Worm (Caenorhabditis elegans) whole organism, mixed stage, embryonic: Measurements from ENCODE around the gene F54F7.10.

Source experiments
- blmp-1 ChIP-seq: fragments of 150-350 bp; optimal IDR thresholded peaks from 2 replicates; lab custom pipeline; 2014; ENCODE audit warnings: missing biosample characterization, missing genetic modification characterization
- ham-2 ChIP-seq: fragments of 200-800 bp; sonication (Bioruptor generic); optimal IDR thresholded peaks from 2 replicates; lab custom pipeline; 2018; ENCODE audit warnings: mild to moderate bottlenecking, missing genetic modification characterization, missing compliant biosample characterization
- lin-13 ChIP-seq: fragments of 150-350 bp; optimal IDR thresholded peaks from 2 replicates; lab custom pipeline; 2014; ENCODE audit warnings: missing biosample characterization, missing genetic modification characterization
- nhr-28 ChIP-seq: fragments of 150-350 bp; optimal IDR thresholded peaks from 2 replicates; lab custom pipeline; 2014; ENCODE audit warnings: missing biosample characterization, missing genetic modification characterization
- snpc-4 ChIP-seq: fragments of 150-350 bp; optimal IDR thresholded peaks from 2 replicates; lab custom pipeline; 2014; ENCODE audit warnings: missing biosample characterization, missing genetic modification characterization
- unc-39 ChIP-seq: fragments of 150-350 bp; optimal IDR thresholded peaks from 2 replicates; lab custom pipeline; 2014; ENCODE audit warnings: missing biosample characterization, missing genetic modification characterization
- unc-62 ChIP-seq: fragments of 150-350 bp; optimal IDR thresholded peaks from 2 replicates; lab custom pipeline; 2014; ENCODE audit warnings: missing biosample characterization, missing genetic modification reagents, missing genetic modification characterization

DNA sequence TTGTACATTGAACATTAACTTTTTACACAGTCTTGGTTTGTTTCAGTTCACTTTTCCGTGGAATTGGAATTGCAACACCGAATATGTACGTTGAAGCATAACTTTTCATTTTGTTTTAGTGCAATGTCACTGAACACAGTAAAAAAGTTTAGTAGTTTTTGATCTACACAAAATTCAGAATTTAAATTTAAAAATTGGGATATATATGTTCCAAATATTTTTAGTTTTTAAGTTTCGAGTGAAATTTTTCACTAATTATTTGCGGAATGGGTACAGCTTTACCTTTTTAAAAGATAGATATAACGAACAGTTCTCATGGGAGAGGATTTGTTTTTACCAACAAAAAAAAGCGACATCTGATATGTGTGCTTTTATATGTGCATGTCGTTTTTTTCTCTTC is 46.6 kb upstream of the F54F7.10 start:
- TF ChIP-seq blmp-1 (tag; lab: Kevin White, UChicago), result no peak
- TF ChIP-seq unc-39, result no peak
- TF ChIP-seq ham-2 (GFP tag; lab: Kevin White, UChicago), result no peak
- no peak for TF ChIP-seq lin-13 (tag; lab: Kevin White, UChicago)
- no peak for TF ChIP-seq unc-62 (GFP tag; lab: Kevin White, UChicago)
- TF ChIP-seq snpc-4, result no peak
- no peak for TF ChIP-seq nhr-28 (tag; lab: Kevin White, UChicago)
